Worm (Caenorhabditis elegans): ENCODE results near the gene T20B12.7.
A peak's percentile ranks its signal among the peaks of the same experiment; 100 is the strongest.

T20B12.7 gene

DNA sequence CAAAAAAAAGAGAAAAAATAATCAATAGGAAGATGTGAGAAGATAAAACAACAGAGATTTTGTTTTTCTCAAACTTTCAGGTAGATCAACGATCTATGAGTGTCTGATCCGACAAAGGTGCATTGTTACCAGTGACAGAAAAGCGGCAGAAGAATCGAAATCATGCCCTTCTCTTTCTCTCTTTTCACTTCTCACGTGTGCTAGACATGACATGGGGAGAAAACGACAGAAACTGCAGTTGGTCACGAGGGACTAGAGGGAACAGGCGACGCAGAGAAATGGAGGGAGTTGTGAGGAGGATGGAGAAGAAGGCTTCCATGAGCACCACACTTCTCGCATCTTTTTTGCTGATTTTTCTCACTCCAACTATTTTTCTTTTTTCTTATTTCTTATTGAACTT is 43.6 kb downstream of the T20B12.7 start, which contains the start of gene F56C9.10:
Gene F56C9.10 (minus strand): TSS at position 97 of the 400 bp plus-strand sequence.
- TF ChIP-seq ztf-29 (GFP tag; IDR thresholded peaks at IDR 0.05) = no peak
- peak; percentile 65; the same call in 1 of the 2 replicates for TF ChIP-seq ztf-23 (GFP tag; IDR thresholded peaks at IDR 0.05)

DNA sequence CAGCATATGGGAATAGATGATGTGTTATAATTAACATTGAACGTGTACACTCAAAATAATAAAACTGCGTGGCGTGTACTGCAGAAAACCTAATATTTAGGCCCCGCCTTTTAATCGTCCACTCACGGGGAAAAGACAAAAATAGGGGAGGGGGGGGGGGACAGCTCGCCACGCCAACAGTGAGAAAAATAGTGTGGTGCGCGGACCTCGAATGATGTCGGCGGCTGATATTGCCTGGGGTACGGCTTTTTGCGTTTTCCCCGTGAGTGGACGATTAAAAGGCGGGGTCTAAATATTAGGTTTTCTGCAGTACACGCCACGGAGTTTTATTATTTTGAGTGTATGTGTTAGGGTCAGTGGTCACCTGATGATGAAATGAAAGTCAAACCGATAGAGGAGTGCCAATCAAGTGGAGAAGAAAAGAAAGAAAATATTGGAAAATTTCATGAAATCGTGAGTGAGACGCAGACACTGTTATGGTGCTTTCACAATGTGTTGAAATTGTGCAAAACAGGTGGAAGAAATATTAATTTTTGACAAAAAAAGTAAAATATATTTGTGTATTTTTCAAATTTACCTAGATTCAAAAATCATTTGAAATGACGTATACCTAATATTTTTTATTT is 44.8 kb downstream of the T20B12.7 start:
- 0 out of 2 replicates have a peak, but pooled peaks have one; percentile 42 for TF ChIP-seq flt-1 (GFP tag; IDR thresholded peaks at IDR 0.05)

- no peak for TF ChIP-seq ztf-23 (GFP tag; IDR thresholded peaks at IDR 0.05)
- TF ChIP-seq tab-1 (GFP tag; IDR thresholded peaks at IDR 0.05) = no peak
- TF ChIP-seq ref-1 (GFP tag; conservative IDR thresholded peaks at IDR 0.05) = no peak
- TF ChIP-seq cog-1 (tag; optimal IDR thresholded peaks at IDR 0.05) = no peak
- TF ChIP-seq ztf-29 (GFP tag; IDR thresholded peaks at IDR 0.05) = no peak
- TF ChIP-seq med-1 (GFP tag; optimal IDR thresholded peaks at IDR 0.05; ENCODE audit: insufficient read depth) = no peak
- no peak for TF ChIP-seq T22C8.4 (GFP tag; IDR thresholded peaks at IDR 0.05)
- no peak for TF ChIP-seq flt-1 (GFP tag; IDR thresholded peaks at IDR 0.05)
- TF ChIP-seq klf-2 (GFP tag; conservative IDR thresholded peaks at IDR 0.05) = no peak
These were observed 47.2 kb downstream of the T20B12.7 start for ce11 chrIII:7331671-7332070.

- TF ChIP-seq ztf-23 (GFP tag; IDR thresholded peaks at IDR 0.05) (no peak), cog-1 (tag; optimal IDR thresholded peaks at IDR 0.05) (no peak)
These were observed 49.6 kb downstream of the T20B12.7 start, which contains the start of gene lab-2 for ce11 chrIII:7329155-7329732. Gene lab-2, minus strand, starts transcription at chrIII:7329607.
